Worm (Caenorhabditis elegans) whole organism, early embryonic: ENCODE measurements around the gene erd-2.1.

ENCODE experiments used
- B0310.2 ChIP-seq: sonication (generic microtip); optimal IDR thresholded peaks from 2 replicates; lab custom pipeline; 2016; ENCODE audit warnings: mild to moderate bottlenecking, missing genetic modification characterization, missing compliant biosample characterization
- F13C5.2 ChIP-seq: sonication (generic microtip); optimal IDR thresholded peaks from 2 replicates; lab custom pipeline; 2017; ENCODE audit warnings: mild to moderate bottlenecking, missing genetic modification characterization, inconsistent platforms, missing compliant biosample characterization
- aly-1 ChIP-seq: sonication (generic microtip); optimal IDR thresholded peaks from 2 replicates; lab custom pipeline; 2016; ENCODE audit warnings: missing genetic modification characterization, missing compliant biosample characterization
- ama-1 ChIP-seq: fragments of 150-350 bp; optimal IDR thresholded peaks from 2 replicates; lab custom pipeline; 2014
- ceh-13 ChIP-seq: fragments of 200-800 bp; sonication (Bioruptor generic); optimal IDR thresholded peaks from 2 replicates; lab custom pipeline; 2018; ENCODE audit warnings: mild to moderate bottlenecking, missing genetic modification characterization, missing compliant biosample characterization
- ceh-36 ChIP-seq: sonication (generic microtip); optimal IDR thresholded peaks from 2 replicates; lab custom pipeline; 2016; ENCODE audit warnings: missing genetic modification characterization, inconsistent platforms, missing compliant biosample characterization
- ets-7 ChIP-seq: sonication (generic microtip); optimal IDR thresholded peaks from 2 replicates; lab custom pipeline; 2016; ENCODE audit warnings: missing genotype, missing genetic modification characterization, missing compliant biosample characterization
- flt-1 ChIP-seq: fragments of 200-800 bp; sonication (Bioruptor generic); IDR thresholded peaks from 2 replicates; pipeline ENCODE4 v1.3.6; 2022; ENCODE audit warnings: missing genetic modification characterization, missing compliant biosample characterization
- hmbx-1 ChIP-seq: sonication (generic microtip); optimal IDR thresholded peaks from 2 replicates; lab custom pipeline; 2016; ENCODE audit warnings: mild to moderate bottlenecking, missing genetic modification characterization, missing compliant biosample characterization
- hmg-4 ChIP-seq: fragments of 200-800 bp; sonication (Bioruptor generic); optimal IDR thresholded peaks from 2 replicates; lab custom pipeline; 2018; ENCODE audit warnings: mild to moderate bottlenecking, missing genetic modification characterization, missing compliant biosample characterization
- hnd-1 ChIP-seq: sonication (generic microtip); optimal IDR thresholded peaks from 2 replicates; lab custom pipeline; 2016; ENCODE audit warnings: missing genetic modification characterization, missing compliant biosample characterization
- pes-1 ChIP-seq: fragments of 200-800 bp; sonication (Bioruptor generic); IDR thresholded peaks from 2 replicates; pipeline ENCODE4 v1.3.6; 2022; ENCODE audit warnings: missing genetic modification reagents, missing genetic modification characterization, missing compliant biosample characterization
- scrt-1 ChIP-seq: fragments of 200-800 bp; sonication (Bioruptor generic); IDR thresholded peaks from 2 replicates; pipeline ENCODE4 v1.3.6; 2022; ENCODE audit warnings: missing genetic modification characterization, missing compliant biosample characterization
- sea-1 ChIP-seq: fragments of 200-800 bp; sonication (Bioruptor generic); conservative IDR thresholded peaks from 2 replicates; pipeline ENCODE4 v1.3.6; 2022; ENCODE audit warnings: missing genetic modification characterization, missing compliant biosample characterization
- tbx-11 ChIP-seq: fragments of 200-800 bp; sonication (Bioruptor generic); IDR thresholded peaks from 2 replicates; pipeline ENCODE4 v1.3.6; 2022; ENCODE audit warnings: missing genetic modification characterization, missing compliant biosample characterization
- tbx-37 ChIP-seq: fragments of 200-800 bp; sonication (Bioruptor generic); conservative IDR thresholded peaks from 2 replicates; pipeline ENCODE4 v1.3.6; 2022; ENCODE audit warnings: missing genetic modification reagents, missing genetic modification characterization, missing compliant biosample characterization
- tra-4 ChIP-seq: sonication (generic microtip); optimal IDR thresholded peaks from 2 replicates; lab custom pipeline; 2017; ENCODE audit warnings: missing genetic modification characterization, missing compliant biosample characterization

erd-2.1 gene

DNA sequence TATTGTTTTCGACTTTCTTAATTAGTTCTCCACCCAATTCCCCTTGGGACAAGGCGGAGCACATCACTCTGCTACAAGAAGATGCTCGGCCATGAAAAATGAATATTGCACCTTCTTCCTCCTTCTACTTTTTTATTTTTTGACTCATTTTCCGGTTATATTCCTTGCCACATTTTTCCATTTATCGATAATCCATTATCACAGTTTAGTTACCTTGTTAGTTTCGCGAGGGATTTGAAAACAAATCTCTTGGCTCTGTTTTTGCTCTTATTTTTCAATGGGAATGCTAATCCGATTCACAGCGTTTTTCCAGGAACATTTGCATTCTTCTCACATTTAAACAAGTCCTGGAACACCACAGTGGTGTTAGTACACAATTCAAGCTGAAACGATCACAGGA, 8.4 kb upstream of the erd-2.1 start, which contains the start of gene rnp-9:
TSS of gene rnp-9 (plus strand) at position 301 of the 400 bp plus-strand sequence.
- TF ChIP-seq hmbx-1 (no peak), aly-1 (no peak)

DNA sequence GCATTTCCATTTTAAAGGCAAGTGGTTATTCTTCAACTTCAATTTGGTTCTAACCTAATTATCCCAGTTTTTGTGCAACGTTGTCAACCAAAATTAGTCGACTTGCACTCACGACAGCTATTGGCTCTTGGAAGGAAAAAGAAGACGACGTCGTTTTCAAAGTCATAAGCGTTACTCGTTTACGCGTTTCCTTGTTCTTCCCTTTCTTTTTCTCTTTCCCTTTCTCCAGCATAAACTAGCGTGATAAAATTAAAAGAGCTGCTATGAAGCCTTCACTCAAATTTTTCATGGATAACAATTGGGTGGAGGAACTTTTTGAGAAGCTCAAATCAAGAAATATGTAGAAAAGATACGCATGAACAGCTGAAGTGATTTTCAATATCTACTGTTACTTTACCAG, 4.6 kb upstream of the erd-2.1 start:
- TF ChIP-seq ceh-36 (no peak), F13C5.2 (tag; lab: Kevin White, UChicago) (no peak), sea-1 (GFP tag; lab: Robert Waterston, UW) (no peak), tra-4 (tag; lab: Kevin White, UChicago) (no peak), tbx-37 (GFP tag; lab: Robert Waterston, UW) (no peak), ets-7 (tag; lab: Kevin White, UChicago) (no peak), flt-1 (GFP tag; lab: Robert Waterston, UW) (no peak), aly-1 (no peak), ama-1 (lab: Kevin White, UChicago) (no peak), B0310.2 (tag; lab: Kevin White, UChicago) (no peak), hnd-1 (tag; lab: Kevin White, UChicago) (no peak), ceh-13 (GFP tag; lab: Kevin White, UChicago) (no peak), tbx-11 (GFP tag; lab: Robert Waterston, UW) (no peak), hmbx-1 (no peak), hmg-4 (no peak), scrt-1 (GFP tag; lab: Robert Waterston, UW) (no peak), pes-1 (GFP tag; lab: Robert Waterston, UW) (no peak)

DNA sequence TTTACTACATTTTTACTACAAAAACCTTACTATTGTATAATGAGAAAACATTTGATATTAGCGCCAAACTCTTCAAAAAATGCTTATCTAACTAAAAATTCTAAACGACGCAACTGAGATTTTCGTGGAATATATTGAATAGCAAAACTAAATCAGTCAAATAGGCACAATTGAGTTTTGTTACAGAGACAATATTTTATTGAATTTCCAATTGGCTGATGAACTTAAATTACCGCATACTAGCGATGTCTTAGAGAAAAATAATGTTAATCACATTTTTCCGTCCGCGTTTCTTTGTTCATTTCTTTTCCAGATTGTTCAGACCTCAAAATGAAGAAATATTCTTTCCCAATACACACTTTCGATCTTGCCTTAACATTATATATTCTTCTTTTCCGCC, 3.8 kb upstream of the erd-2.1 start:
- TF ChIP-seq hmg-4, result no peak
- TF ChIP-seq B0310.2 (tag; lab: Kevin White, UChicago), result no peak
- no peak for TF ChIP-seq ceh-13 (GFP tag; lab: Kevin White, UChicago)
- no peak for TF ChIP-seq tbx-11 (GFP tag; lab: Robert Waterston, UW)
- no peak for TF ChIP-seq tra-4 (tag; lab: Kevin White, UChicago)
- TF ChIP-seq scrt-1 (GFP tag; lab: Robert Waterston, UW), result no peak
- TF ChIP-seq ama-1 (lab: Kevin White, UChicago), result no peak
- TF ChIP-seq ceh-36, result no peak
- TF ChIP-seq ets-7 (tag; lab: Kevin White, UChicago), result no peak
- no peak for TF ChIP-seq aly-1
- no peak for TF ChIP-seq pes-1 (GFP tag; lab: Robert Waterston, UW)
- TF ChIP-seq hmbx-1, result no peak
- no peak for TF ChIP-seq flt-1 (GFP tag; lab: Robert Waterston, UW)
- no peak for TF ChIP-seq hnd-1 (tag; lab: Kevin White, UChicago)
- no peak for TF ChIP-seq tbx-37 (GFP tag; lab: Robert Waterston, UW)

- TF ChIP-seq sea-1 (GFP tag; lab: Robert Waterston, UW), result no peak
- no peak for TF ChIP-seq aly-1
These were observed 1.6 kb upstream of the erd-2.1 start, which contains the start of gene F09B9.4 for ce11 chrX:10160097-10160677. TSS of gene F09B9.4 (plus strand) at chrX:10160627.

DNA sequence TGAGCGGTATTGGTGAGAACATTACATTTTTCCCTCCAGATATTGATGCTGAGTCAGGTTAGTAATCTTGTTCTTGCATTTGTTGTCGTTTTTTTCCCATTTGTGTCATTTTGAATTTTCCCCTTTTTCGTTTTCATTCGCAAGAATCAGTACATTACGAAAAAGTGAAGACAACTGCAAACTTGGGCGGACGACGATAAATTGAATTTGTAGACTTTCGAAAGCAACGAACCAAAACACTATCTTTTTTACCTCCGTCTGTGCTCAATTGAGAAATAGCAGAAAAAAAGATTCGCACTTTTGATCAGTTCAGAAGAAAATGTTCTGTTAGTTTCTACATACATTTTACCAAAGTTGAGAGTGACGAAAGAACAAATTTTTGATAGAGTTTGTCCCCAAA, 3.5 kb downstream of the erd-2.1 start:
- no peak for TF ChIP-seq hmbx-1
- TF ChIP-seq F13C5.2 (tag; lab: Kevin White, UChicago), result no peak
- no peak for TF ChIP-seq tbx-37 (GFP tag; lab: Robert Waterston, UW)
- TF ChIP-seq B0310.2 (tag; lab: Kevin White, UChicago), result no peak
- no peak for TF ChIP-seq aly-1
- TF ChIP-seq ama-1 (lab: Kevin White, UChicago), result no peak
- no peak for TF ChIP-seq tra-4 (tag; lab: Kevin White, UChicago)
- no peak for TF ChIP-seq sea-1 (GFP tag; lab: Robert Waterston, UW)

- 0 out of 2 replicates have a peak, but pooled peaks have one; percentile 44 for TF ChIP-seq pes-1 (GFP tag; lab: Robert Waterston, UW)
- TF ChIP-seq tra-4 (tag; lab: Kevin White, UChicago), result no peak
These were observed 4.2 kb downstream of the erd-2.1 start, which contains the start of gene F09B9.5 for ce11 chrX:10154317-10154942. TSS of gene F09B9.5 (plus strand) at chrX:10154817.

DNA sequence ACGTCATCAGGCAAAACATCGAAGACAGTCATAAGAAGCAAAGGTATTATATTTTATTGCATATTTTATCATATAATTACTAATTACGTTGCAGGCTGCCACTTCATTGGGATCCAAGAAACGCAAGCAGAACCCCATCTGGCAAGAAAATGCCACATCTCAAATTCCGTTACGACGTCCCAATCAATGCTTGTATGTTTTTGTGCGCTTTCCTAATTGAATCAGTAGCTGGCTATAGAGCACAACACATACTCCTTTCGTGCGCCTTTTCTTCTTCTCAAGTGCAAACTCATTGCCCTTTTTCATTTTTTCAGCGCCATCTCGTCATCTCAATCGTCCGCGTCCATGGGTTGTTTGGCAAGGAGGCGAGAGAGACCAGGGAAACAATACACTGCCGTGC, 7.7 kb downstream of the erd-2.1 start:
- TF ChIP-seq ceh-36, result no peak
- TF ChIP-seq tra-4 (tag; lab: Kevin White, UChicago), result no peak
- no peak for TF ChIP-seq F13C5.2 (tag; lab: Kevin White, UChicago)
- no peak for TF ChIP-seq B0310.2 (tag; lab: Kevin White, UChicago)
- no peak for TF ChIP-seq pes-1 (GFP tag; lab: Robert Waterston, UW)
- TF ChIP-seq sea-1 (GFP tag; lab: Robert Waterston, UW), result no peak
- TF ChIP-seq scrt-1 (GFP tag; lab: Robert Waterston, UW), result no peak
- TF ChIP-seq ama-1 (lab: Kevin White, UChicago), result no peak
- TF ChIP-seq tbx-11 (GFP tag; lab: Robert Waterston, UW), result no peak
- no peak for TF ChIP-seq aly-1
- no peak for TF ChIP-seq hnd-1 (tag; lab: Kevin White, UChicago)
- TF ChIP-seq ceh-13 (GFP tag; lab: Kevin White, UChicago), result no peak
- TF ChIP-seq tbx-37 (GFP tag; lab: Robert Waterston, UW), result no peak
- TF ChIP-seq hmbx-1, result no peak
